Fruit fly (Drosophila melanogaster) whole organism: ENCODE data around the gene CG15333.

ENCODE experiments used
- CG8478 ChIP-seq: fragments of >200 bp; optimal IDR thresholded peaks from 2 replicates; lab custom pipeline; 2018; ENCODE audit warnings: inconsistent platforms
- Dll ChIP-seq: fragments of >200 bp; optimal IDR thresholded peaks from 2 replicates; lab custom pipeline; 2017
- pan ChIP-seq: fragments of >200 bp; optimal IDR thresholded peaks from 2 replicates; lab custom pipeline; 2017
- psq ChIP-seq: fragments of >200 bp; optimal IDR thresholded peaks from 2 replicates; lab custom pipeline; 2017

dm6 chrX:8037334-8037733 is 16.2 kb upstream of the CG15333 start, which contains the start of gene CG2233:
- TF ChIP-seq psq (lab: Kevin White, UChicago) = no peak
- TF ChIP-seq CG8478 = no peak
- no peak for TF ChIP-seq pan (lab: Kevin White, UChicago)
- no peak for TF ChIP-seq Dll (lab: Kevin White, UChicago)
